Worm (Caenorhabditis elegans) whole organism, young adult: ENCODE data around the gene str-143.

Experiments used
- D2030.7 ChIP-seq: fragments of 200-800 bp; sonication (Bioruptor generic); IDR thresholded peaks from 2 replicates; pipeline ENCODE4 v1.3.6; 2022; ENCODE audit warnings: missing genetic modification reagents, missing genetic modification characterization, missing compliant biosample characterization
- F55B11.4 ChIP-seq: sonication (generic microtip); optimal IDR thresholded peaks from 2 replicates; lab custom pipeline; 2016; ENCODE audit warnings: missing compliant biosample characterization, missing genetic modification characterization, borderline replicate concordance; ENCODE audit not compliant: insufficient read depth
- gei-17 ChIP-seq: fragments of 200-800 bp; sonication (Bioruptor generic); optimal IDR thresholded peaks from 2 replicates; lab custom pipeline; 2018; ENCODE audit warnings: mild to moderate bottlenecking, missing genetic modification characterization, missing compliant biosample characterization
- madf-6 ChIP-seq: fragments of 200-800 bp; sonication (Bioruptor generic); IDR thresholded peaks from 2 replicates; pipeline ENCODE4 v1.3.6; 2022; ENCODE audit warnings: missing genetic modification reagents, missing genetic modification characterization, missing compliant biosample characterization
- zfh-2 ChIP-seq: fragments of 200-800 bp; sonication (Bioruptor generic); conservative IDR thresholded peaks from 2 replicates; pipeline ENCODE4 v1.3.6; 2022; ENCODE audit warnings: missing genetic modification reagents, missing genetic modification characterization, missing compliant biosample characterization
- ztf-28 ChIP-seq: fragments of 200-800 bp; sonication (Bioruptor generic); IDR thresholded peaks from 2 replicates; pipeline ENCODE4 v1.3.6; 2022; ENCODE audit warnings: missing genetic modification reagents, missing genetic modification characterization, missing compliant biosample characterization

ce11 chrV:8018919-8019318 is 50.6 kb downstream of the str-143 start:
- TF ChIP-seq gei-17 (no peak), D2030.7 (no peak), ztf-28 (no peak), F55B11.4 (tag; lab: Kevin White, UChicago) (no peak), zfh-2 (GFP tag; lab: Robert Waterston, UW) (no peak), madf-6 (GFP tag; lab: Robert Waterston, UW) (no peak)
